Worm (Caenorhabditis elegans): ENCODE measurements around the gene npr-19.
A peak's percentile ranks its signal among the peaks of the same experiment; 100 is the strongest.

npr-19 gene

ce11 chrX:727737-728136, 7.7 kb downstream of the npr-19 start:
- TF ChIP-seq W03F9.2 (tag; optimal IDR thresholded peaks at IDR 0.05) (peak; percentile 57), him-1 (tag; optimal IDR thresholded peaks at IDR 0.05) (no peak)

ce11 chrX:726295-726694, 9.2 kb downstream of the npr-19 start:
- TF ChIP-seq dao-5 (tag; optimal IDR thresholded peaks at IDR 0.05) (no peak), him-1 (tag; optimal IDR thresholded peaks at IDR 0.05) (no peak), W03F9.2 (tag; optimal IDR thresholded peaks at IDR 0.05) (no peak)

ce11 chrX:725868-726267, 9.6 kb downstream of the npr-19 start, which contains the start of gene sli-1:
TSS of gene sli-1 (minus strand) at chrX:725968.
- TF ChIP-seq W03F9.2 (tag; optimal IDR thresholded peaks at IDR 0.05) (no peak), dao-5 (tag; optimal IDR thresholded peaks at IDR 0.05) (no peak), him-1 (tag; optimal IDR thresholded peaks at IDR 0.05) (no peak)

ce11 chrX:714398-714797, 21.1 kb downstream of the npr-19 start, which contains the start of gene irk-2:
TSS of gene irk-2 (minus strand) at chrX:714498.
- TF ChIP-seq him-1 (tag; optimal IDR thresholded peaks at IDR 0.05), result no peak
- no peak for TF ChIP-seq dao-5 (tag; optimal IDR thresholded peaks at IDR 0.05)
- no peak for TF ChIP-seq W03F9.2 (tag; optimal IDR thresholded peaks at IDR 0.05)

ce11 chrX:706490-706889, 29.0 kb downstream of the npr-19 start, which contains the start of gene M02A10.1:
TSS of gene M02A10.1 (plus strand) at chrX:706790.
- TF ChIP-seq dao-5 (tag; optimal IDR thresholded peaks at IDR 0.05) (no peak), W03F9.2 (tag; optimal IDR thresholded peaks at IDR 0.05) (no peak), him-1 (tag; optimal IDR thresholded peaks at IDR 0.05) (no peak)

- TF ChIP-seq dao-5 (tag; optimal IDR thresholded peaks at IDR 0.05) (no peak), W03F9.2 (tag; optimal IDR thresholded peaks at IDR 0.05) (no peak), him-1 (tag; optimal IDR thresholded peaks at IDR 0.05) (no peak)
These were observed 39.2 kb downstream of the npr-19 start for ce11 chrX:696253-696652.

- no peak for TF ChIP-seq dao-5 (tag; optimal IDR thresholded peaks at IDR 0.05)
These were observed 43.9 kb downstream of the npr-19 start, which contains the start of gene ncam-1 for ce11 chrX:691613-692012. TSS of gene ncam-1 (plus strand) at chrX:691913.

ce11 chrX:688602-689001, 46.9 kb downstream of the npr-19 start:
- TF ChIP-seq dao-5 (tag; optimal IDR thresholded peaks at IDR 0.05) (no peak), him-1 (tag; optimal IDR thresholded peaks at IDR 0.05) (no peak), W03F9.2 (tag; optimal IDR thresholded peaks at IDR 0.05) (no peak)

- TF ChIP-seq W03F9.2 (tag; optimal IDR thresholded peaks at IDR 0.05) (no peak), dao-5 (tag; optimal IDR thresholded peaks at IDR 0.05) (no peak), him-1 (tag; optimal IDR thresholded peaks at IDR 0.05) (no peak)
These were observed 52.8 kb downstream of the npr-19 start, which contains the start of gene Y9C12A.1 for ce11 chrX:682691-683090. TSS of gene Y9C12A.1 (minus strand) at chrX:682791.

- TF ChIP-seq dao-5 (tag; optimal IDR thresholded peaks at IDR 0.05) (no peak), him-1 (tag; optimal IDR thresholded peaks at IDR 0.05) (no peak), W03F9.2 (tag; optimal IDR thresholded peaks at IDR 0.05) (no peak)
These were observed 54.1 kb downstream of the npr-19 start for ce11 chrX:681413-681812.
